Worm (Caenorhabditis elegans): ENCODE results near the gene Y104H12D.2.

- TF ChIP-seq nhr-28 (tag; optimal IDR thresholded peaks at IDR 0.05) (no peak), nhr-237 (tag; optimal IDR thresholded peaks at IDR 0.05) (no peak), zag-1 (tag; optimal IDR thresholded peaks at IDR 0.05) (no peak), sea-2 (GFP tag; optimal IDR thresholded peaks at IDR 0.05) (no peak), snpc-4 (tag; optimal IDR thresholded peaks at IDR 0.05) (no peak), nhr-11 (tag; optimal IDR thresholded peaks at IDR 0.05) (no peak), ztf-11 (tag; optimal IDR thresholded peaks at IDR 0.05) (no peak), nhr-77 (tag; optimal IDR thresholded peaks at IDR 0.05) (no peak), lin-15B (tag; optimal IDR thresholded peaks at IDR 0.05) (no peak), ama-1 (optimal IDR thresholded peaks at IDR 0.05) (no peak), pha-4 (tag; optimal IDR thresholded peaks at IDR 0.05) (no peak), ceh-28 (tag; optimal IDR thresholded peaks at IDR 0.05) (no peak), lin-39 (tag; optimal IDR thresholded peaks at IDR 0.05) (no peak), nfya-1 (tag; optimal IDR thresholded peaks at IDR 0.05; ENCODE audit: insufficient read depth) (no peak)
Measured at ce11 chrIV:1231589-1231988, 53.8 kb downstream of the Y104H12D.2 start, which contains the start of gene W09G12.6.

All from whole organism, L3 larva.